Worm (Caenorhabditis elegans): ENCODE data around the gene C33D9.6.

Gene C33D9.6

DNA sequence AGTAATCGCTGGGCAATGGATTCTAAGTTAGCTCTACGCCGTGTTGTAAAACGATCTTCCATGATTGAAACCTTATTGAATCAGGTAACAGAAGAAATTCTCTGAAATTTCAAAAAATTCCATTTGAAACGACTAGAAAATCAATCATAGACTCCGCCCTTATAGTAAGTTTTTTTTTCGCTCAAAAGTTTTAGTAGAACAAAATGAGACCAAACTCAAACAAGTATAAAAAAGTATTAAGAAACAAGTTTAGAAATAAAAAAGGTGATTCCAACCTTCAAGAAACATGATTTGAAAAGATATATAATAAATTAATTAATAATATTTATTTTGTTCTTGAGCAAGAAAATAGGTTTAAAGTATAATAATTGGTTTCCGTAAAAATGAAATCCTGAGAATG lies at the start of gene C33D9.6:
TSS of gene C33D9.6 (minus strand) at position 101 of the 400 bp plus-strand sequence.
- TF ChIP-seq gei-17 (GFP tag; optimal IDR thresholded peaks at IDR 0.05) = no peak
- no peak for TF ChIP-seq madf-3 (GFP tag; IDR thresholded peaks at IDR 0.05)
- no peak for TF ChIP-seq lin-40 (tag; optimal IDR thresholded peaks at IDR 0.05)
- TF ChIP-seq lag-1 (GFP tag; IDR thresholded peaks at IDR 0.05) = no peak

DNA sequence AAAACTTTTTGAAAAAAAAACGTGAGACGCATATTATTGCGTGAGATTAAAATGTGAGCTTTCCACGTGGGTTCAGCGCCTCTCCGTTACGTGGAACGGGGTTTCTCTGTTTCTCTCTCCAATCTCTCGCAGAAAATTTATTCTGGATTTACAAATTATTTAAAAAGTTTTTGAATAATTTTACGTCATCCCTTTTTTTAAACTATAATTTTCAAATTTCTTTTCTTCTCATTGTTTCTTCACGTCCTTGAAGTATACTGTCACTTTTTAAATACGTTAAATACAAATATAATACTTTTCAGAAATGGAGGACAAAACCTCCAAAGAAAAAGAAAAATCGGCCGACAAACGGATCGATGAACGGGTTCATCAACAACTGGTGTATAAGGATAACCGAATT lies 49.6 kb upstream of the C33D9.6 start, which contains the start of gene T28C6.7:
TSS of gene T28C6.7 (plus strand) at position 301 of the 400 bp plus-strand sequence.
- TF ChIP-seq atf-7 (tag; optimal IDR thresholded peaks at IDR 0.05) = no peak
- no peak for TF ChIP-seq K11D2.4 (GFP tag; IDR thresholded peaks at IDR 0.05)
- no peak for TF ChIP-seq attf-5 (GFP tag; optimal IDR thresholded peaks at IDR 0.05)
- no peak for TF ChIP-seq F49E8.2 (tag; optimal IDR thresholded peaks at IDR 0.05; ENCODE audit: insufficient read depth)
- TF ChIP-seq hmg-20 (GFP tag; IDR thresholded peaks at IDR 0.05) = no peak
- TF ChIP-seq pbrm-1 (GFP tag; IDR thresholded peaks at IDR 0.05) = no peak
- TF ChIP-seq hlh-26 (GFP tag; conservative IDR thresholded peaks at IDR 0.05) = no peak
- TF ChIP-seq C17E4.6 (GFP tag; IDR thresholded peaks at IDR 0.05) = no peak

DNA sequence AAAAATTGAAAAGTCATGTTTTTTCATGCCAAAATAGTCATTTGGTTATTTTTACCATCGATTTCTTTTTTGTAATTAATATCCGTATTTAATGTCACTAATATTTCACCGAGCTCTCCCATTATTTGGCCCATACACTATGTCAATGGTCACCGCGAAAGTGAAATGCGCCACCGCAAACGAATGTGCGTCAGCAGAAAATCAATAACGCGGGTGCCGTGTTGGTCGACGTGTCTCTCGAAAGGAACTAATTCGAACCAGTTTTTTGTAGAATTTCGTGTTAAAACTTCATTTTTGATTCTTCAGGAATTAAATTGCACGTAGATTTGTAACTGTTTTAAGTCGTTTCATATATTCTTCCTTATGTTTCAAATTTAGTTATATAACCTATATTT lies 48.7 kb upstream of the C33D9.6 start:
- TF ChIP-seq B0019.2 (GFP tag; conservative IDR thresholded peaks at IDR 0.05) = no peak
- TF ChIP-seq nhr-80 (tag; optimal IDR thresholded peaks at IDR 0.05) = peak; percentile 17
- TF ChIP-seq ztf-18 (tag; optimal IDR thresholded peaks at IDR 0.05) = peak; percentile 69
- peak; percentile 19 to 27 for TF ChIP-seq let-607 (tag; optimal IDR thresholded peaks at IDR 0.05)
- no peak for TF ChIP-seq egl-18 (GFP tag; IDR thresholded peaks at IDR 0.05)

DNA sequence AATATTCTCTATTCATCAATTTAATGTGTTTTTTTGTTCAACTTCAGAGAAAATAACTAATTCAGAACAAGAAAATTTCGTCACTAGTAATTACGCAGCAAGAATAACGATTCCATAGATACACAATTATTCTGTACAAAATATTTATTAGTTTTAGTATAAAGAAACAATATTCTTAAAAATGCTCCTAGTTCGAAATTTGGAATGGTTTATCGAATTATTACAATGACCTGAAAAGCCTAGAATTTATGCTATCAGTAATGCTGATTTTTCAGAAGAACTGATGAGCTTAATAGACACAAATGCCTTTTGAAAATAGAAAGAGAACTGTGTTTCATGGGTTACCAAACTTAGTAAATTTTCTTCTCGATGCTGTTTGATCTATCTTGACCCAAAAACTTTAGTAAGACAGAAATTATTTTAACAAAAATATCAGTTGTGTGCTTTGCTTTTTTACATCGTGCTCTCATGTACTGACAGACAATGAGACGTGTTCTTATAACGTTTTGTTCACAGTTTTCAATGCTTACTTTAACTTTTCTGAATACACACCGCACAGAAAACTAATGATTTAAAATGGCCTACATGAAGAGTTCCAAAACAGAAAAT lies 48.2 kb upstream of the C33D9.6 start:
- peak; percentile 32 for TF ChIP-seq ama-1 (optimal IDR thresholded peaks at IDR 0.05)
- no peak for TF ChIP-seq ama-1 (GFP tag; optimal IDR thresholded peaks at IDR 0.05)
- no peak for TF ChIP-seq ztf-18 (tag; optimal IDR thresholded peaks at IDR 0.05)

DNA sequence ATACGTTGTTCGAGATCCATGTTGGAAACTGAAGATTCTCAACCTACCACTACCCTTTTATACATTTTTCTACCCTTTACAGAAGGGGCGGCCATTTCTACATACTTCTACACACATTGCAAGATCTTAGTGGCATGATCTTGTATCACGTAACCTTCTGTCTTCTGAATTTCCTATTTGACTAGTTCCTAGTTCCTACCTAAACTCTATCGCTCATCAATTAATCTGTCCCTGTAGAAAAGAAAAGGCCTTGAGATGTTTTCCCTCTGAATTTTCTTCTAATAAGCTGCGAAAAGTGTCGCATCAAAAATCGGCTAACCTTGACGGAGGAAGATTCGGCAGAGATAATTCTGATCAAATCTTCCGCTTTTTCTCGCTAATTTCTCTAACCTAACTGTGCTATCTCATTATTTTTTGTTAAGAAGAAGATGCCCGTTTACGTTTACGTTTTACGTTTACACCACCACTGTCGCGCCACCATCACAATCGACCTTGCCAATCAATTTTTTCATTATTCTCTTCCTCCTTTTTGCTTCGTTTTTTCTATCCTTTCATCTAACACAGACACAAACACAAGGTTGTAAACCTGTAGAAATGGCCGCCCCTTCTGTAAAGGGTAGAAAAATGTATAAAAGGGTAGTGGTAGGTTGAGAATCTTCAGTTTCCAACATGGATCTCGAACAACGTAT lies 46.3 kb upstream of the C33D9.6 start, which contains the start of the genes col-117 and col-3:
TSS of gene col-117 (minus strand) at position 51 of the 689 bp plus-strand sequence.
TSS of gene col-3 (plus strand) at position 639 of the 689 bp plus-strand sequence.
- no peak for TF ChIP-seq F52B5.7 (tag; optimal IDR thresholded peaks at IDR 0.05)
- no peak for TF ChIP-seq sdz-38 (tag; optimal IDR thresholded peaks at IDR 0.05)
- TF ChIP-seq unc-62 (GFP tag; optimal IDR thresholded peaks at IDR 0.05) = no peak
- TF ChIP-seq attf-5 (GFP tag; optimal IDR thresholded peaks at IDR 0.05) = no peak
- TF ChIP-seq mel-28 (tag; optimal IDR thresholded peaks at IDR 0.05; ENCODE audit: borderline replicate concordance) = no peak
- TF ChIP-seq athp-1 (tag; optimal IDR thresholded peaks at IDR 0.05) = no peak
- no peak for TF ChIP-seq nhr-80 (tag; optimal IDR thresholded peaks at IDR 0.05)
- no peak for TF ChIP-seq ztf-6 (GFP tag; IDR thresholded peaks at IDR 0.05)
- TF ChIP-seq ztf-22 (GFP tag; optimal IDR thresholded peaks at IDR 0.05) = no peak
- TF ChIP-seq aptf-3 (GFP tag; IDR thresholded peaks at IDR 0.05) = no peak
- TF ChIP-seq unc-130 (GFP tag; optimal IDR thresholded peaks at IDR 0.05) = no peak
- TF ChIP-seq T07F8.4 (tag; optimal IDR thresholded peaks at IDR 0.05) = no peak
- TF ChIP-seq nfya-2 (GFP tag; IDR thresholded peaks at IDR 0.05) = no peak
- no peak for TF ChIP-seq mcd-1 (GFP tag; IDR thresholded peaks at IDR 0.05)
- no peak for TF ChIP-seq atf-7 (tag; optimal IDR thresholded peaks at IDR 0.05)
- TF ChIP-seq C17E4.6 (GFP tag; IDR thresholded peaks at IDR 0.05) = no peak
- TF ChIP-seq ceh-40 (GFP tag; IDR thresholded peaks at IDR 0.05) = no peak
- no peak for TF ChIP-seq snpc-3.4 (tag; optimal IDR thresholded peaks at IDR 0.05)
